Fruit fly (Drosophila melanogaster) whole organism, embryonic: ENCODE data around the gene CG32260.
A peak's percentile ranks its signal among the peaks of the same experiment; 100 is the strongest.

Source experiments
- BEAF-32 ChIP-seq: fragments of 200-800 bp; sonication (Bioruptor generic); optimal IDR thresholded peaks from 3 replicates; lab custom pipeline; 2017; ENCODE audit warnings: missing biosample characterization, missing genetic modification characterization, mild to moderate bottlenecking, moderate library complexity, missing genetic modification reagents
- CG1024 ChIP-seq: fragments of 200-800 bp; sonication (Bioruptor generic); IDR thresholded peaks from 2 replicates; pipeline ENCODE4 v1.3.6; 2022; ENCODE audit warnings: missing biosample characterization, missing genetic modification characterization
- CG11456 ChIP-seq: fragments of 200-800 bp; sonication (Bioruptor generic); IDR thresholded peaks from 3 replicates; pipeline ENCODE4 v1.3.6; 2022; ENCODE audit warnings: missing biosample characterization, missing genetic modification characterization
- CG12104 ChIP-seq: fragments of 200-800 bp; sonication (Bioruptor generic); optimal IDR thresholded peaks from 3 replicates; lab custom pipeline; 2016; ENCODE audit warnings: missing biosample characterization, missing genetic modification characterization
- CG14710 ChIP-seq: fragments of 200-800 bp; sonication (Bioruptor generic); optimal IDR thresholded peaks from 3 replicates; lab custom pipeline; 2019; ENCODE audit warnings: missing biosample characterization, mild to moderate bottlenecking, missing genetic modification characterization, moderate library complexity
- CG15011 ChIP-seq: fragments of 200-800 bp; sonication (Bioruptor generic); optimal IDR thresholded peaks from 3 replicates; lab custom pipeline; 2018; ENCODE audit warnings: missing biosample characterization, mild to moderate bottlenecking, missing genetic modification characterization
- CG16815 ChIP-seq: fragments of 200-800 bp; sonication (Bioruptor generic); optimal IDR thresholded peaks from 3 replicates; lab custom pipeline; 2017; ENCODE audit warnings: missing biosample characterization, mild to moderate bottlenecking, missing genetic modification characterization
- CG17912 ChIP-seq: fragments of 200-800 bp; sonication (Bioruptor generic); optimal IDR thresholded peaks from 2 replicates; lab custom pipeline; 2018; ENCODE audit warnings: missing biosample characterization, mild to moderate bottlenecking, missing genetic modification characterization
- CG2875 ChIP-seq: fragments of 200-800 bp; sonication (Bioruptor generic); optimal IDR thresholded peaks from 2 replicates; lab custom pipeline; 2017; ENCODE audit warnings: missing biosample characterization, mild to moderate bottlenecking, missing genetic modification characterization, missing genetic modification reagents
- CG31441 ChIP-seq: fragments of 200-800 bp; sonication (Bioruptor generic); IDR thresholded peaks from 2 replicates; pipeline ENCODE4 v1.3.6; 2022; ENCODE audit warnings: missing biosample characterization, missing genetic modification characterization
- CG32532 ChIP-seq: fragments of 200-800 bp; sonication (Bioruptor generic); IDR thresholded peaks from 2 replicates; pipeline ENCODE4 v1.3.6; 2022; ENCODE audit warnings: missing biosample characterization, missing genetic modification characterization
- CG32767 ChIP-seq: fragments of 200-800 bp; sonication (Bioruptor generic); IDR thresholded peaks from 2 replicates; pipeline ENCODE4 v1.3.6; 2022; ENCODE audit warnings: missing biosample characterization, missing genetic modification characterization
- CG8388 ChIP-seq: fragments of 200-800 bp; sonication (Bioruptor generic); optimal IDR thresholded peaks from 2 replicates; lab custom pipeline; 2019; ENCODE audit warnings: missing biosample characterization, mild to moderate bottlenecking, missing genetic modification characterization, moderate library complexity
- D ChIP-seq, 2 experiments: fragments of 200-800 bp in 1 of 2; fragments of >200 bp in 1 of 2; sonication (Bioruptor generic) in 1 of 2; optimal IDR thresholded peaks; 2 replicates in 1 of 2; 3 replicates in 1 of 2; lab custom pipeline; 2017; ENCODE audit warnings: mild to moderate bottlenecking in 1 of 2, missing biosample characterization in 1 of 2, missing genetic modification characterization in 1 of 2, missing genetic modification reagents in 1 of 2
- E2f1 ChIP-seq: fragments of 200-800 bp; sonication (Bioruptor generic); IDR thresholded peaks from 2 replicates; pipeline ENCODE4 v1.3.6; 2022; ENCODE audit warnings: missing biosample characterization, missing genetic modification characterization
- Ets65A ChIP-seq: fragments of 200-800 bp; sonication (Bioruptor generic); peaks from one replicate; lab custom pipeline; 2016; ENCODE audit warnings: missing biosample characterization, missing genetic modification characterization
- Gsc ChIP-seq: fragments of 200-800 bp; sonication (Bioruptor generic); IDR thresholded peaks from 2 replicates; pipeline ENCODE4 v1.3.6; 2022; ENCODE audit warnings: missing biosample characterization, missing genetic modification characterization
- HLHmδ ChIP-seq: fragments of 200-800 bp; sonication (Bioruptor generic); optimal IDR thresholded peaks from 2 replicates; lab custom pipeline; 2018; ENCODE audit warnings: missing biosample characterization, mild to moderate bottlenecking, missing genetic modification characterization, moderate library complexity
- Hr39 ChIP-seq: fragments of >200 bp; optimal IDR thresholded peaks from 2 replicates; lab custom pipeline; 2017
- Hr78 ChIP-seq, 2 experiments: fragments of 200-800 bp in 1 of 2; fragments of >200 bp in 1 of 2; sonication (Bioruptor generic) in 1 of 2; optimal IDR thresholded peaks; 2 replicates each; lab custom pipeline; 2017 to 2019; ENCODE audit warnings: missing biosample characterization in 2 of 2, missing genetic modification characterization in 2 of 2, mild to moderate bottlenecking in 1 of 2, moderate library complexity in 1 of 2
- Jarid2 ChIP-seq: fragments of 200-800 bp; sonication (Bioruptor generic); optimal IDR thresholded peaks from 3 replicates; lab custom pipeline; 2017; ENCODE audit warnings: mild to moderate bottlenecking, missing biosample characterization, missing genetic modification reagents, missing genetic modification characterization
- Med ChIP-seq: fragments of 200-800 bp; sonication (Bioruptor generic); peaks from one replicate; lab custom pipeline; 2016; ENCODE audit warnings: missing biosample characterization, missing genetic modification characterization, mild to moderate bottlenecking, inconsistent platforms, moderate library complexity
- Sox100B ChIP-seq: fragments of 200-800 bp; sonication (Bioruptor generic); optimal IDR thresholded peaks from 3 replicates; lab custom pipeline; 2018; ENCODE audit warnings: missing biosample characterization, mild to moderate bottlenecking, missing genetic modification characterization
- Sox102F ChIP-seq: fragments of 200-800 bp; sonication (Bioruptor generic); optimal IDR thresholded peaks from 2 replicates; lab custom pipeline; 2018; ENCODE audit warnings: missing biosample characterization, mild to moderate bottlenecking, missing genetic modification characterization, moderate library complexity
- Usf ChIP-seq: fragments of 200-800 bp; sonication (Bioruptor generic); optimal IDR thresholded peaks from 2 replicates; lab custom pipeline; 2017; ENCODE audit warnings: missing genotype, missing biosample characterization, missing genetic modification characterization
- ac ChIP-seq: fragments of 200-800 bp; sonication (Bioruptor generic); optimal IDR thresholded peaks from 3 replicates; lab custom pipeline; 2017; ENCODE audit warnings: missing biosample characterization, mild to moderate bottlenecking, missing genetic modification characterization
- amos ChIP-seq: fragments of 200-800 bp; sonication (Bioruptor generic); IDR thresholded peaks from 2 replicates; pipeline ENCODE4 v1.3.6; 2022; ENCODE audit warnings: missing biosample characterization, missing genetic modification characterization; ENCODE audit not compliant: partially characterized antibody
- cas ChIP-seq: fragments of 200-800 bp; sonication (Bioruptor generic); IDR thresholded peaks from 2 replicates; pipeline ENCODE4 v1.3.6; 2022; ENCODE audit warnings: missing biosample characterization, missing genetic modification characterization
- ci ChIP-seq: fragments of 200-800 bp; sonication (Bioruptor generic); IDR thresholded peaks from 3 replicates; pipeline ENCODE4 v1.3.6; 2022; ENCODE audit warnings: missing biosample characterization, missing genetic modification characterization
- dan ChIP-seq: fragments of 200-800 bp; sonication (Bioruptor generic); IDR thresholded peaks from 2 replicates; pipeline ENCODE4 v1.3.6; 2022; ENCODE audit warnings: missing biosample characterization, missing genetic modification characterization
- gem ChIP-seq: fragments of 200-800 bp; sonication (Bioruptor generic); optimal IDR thresholded peaks from 2 replicates; lab custom pipeline; 2019; ENCODE audit warnings: missing biosample characterization, mild to moderate bottlenecking, missing genetic modification characterization, moderate library complexity
- gro ChIP-seq: fragments of 200-800 bp; sonication (Bioruptor generic); optimal IDR thresholded peaks from 2 replicates; lab custom pipeline; 2016; ENCODE audit warnings: missing biosample characterization, missing genetic modification characterization
- hkb ChIP-seq, 2 experiments: fragments of 200-800 bp in 1 of 2; fragments of >200 bp in 1 of 2; sonication (Bioruptor generic) in 1 of 2; IDR thresholded peaks in 1 of 2; optimal IDR thresholded peaks in 1 of 2; 2 replicates each; pipeline versions ENCODE4 v1.3.6 to Lab custom; 2017 to 2022; ENCODE audit warnings: missing biosample characterization in 1 of 2, missing genetic modification characterization in 1 of 2
- ken ChIP-seq: fragments of 200-800 bp; sonication (Bioruptor generic); IDR thresholded peaks from 3 replicates; pipeline ENCODE4 v1.3.6; 2022; ENCODE audit warnings: missing biosample characterization, missing genetic modification characterization
- lilli ChIP-seq: fragments of 200-800 bp; sonication (Bioruptor generic); optimal IDR thresholded peaks from 3 replicates; lab custom pipeline; 2016; ENCODE audit warnings: missing biosample characterization, missing genetic modification characterization
- lola ChIP-seq, 3 experiments: fragments of >200 bp in 2 of 3; fragments of 200-800 bp in 1 of 3; sonication (Bioruptor generic) in 1 of 3; optimal IDR thresholded peaks; 2 replicates each; lab custom pipeline; 2017 to 2019; ENCODE audit warnings: missing biosample characterization in 3 of 3, missing genetic modification characterization in 3 of 3, mild to moderate bottlenecking in 1 of 3, moderate library complexity in 1 of 3
- otp ChIP-seq: fragments of 200-800 bp; sonication (Bioruptor generic); IDR thresholded peaks from 3 replicates; pipeline ENCODE4, ENCODE4 v1.3.6; 2022; ENCODE audit warnings: missing biosample characterization, missing genetic modification characterization
- pan ChIP-seq, 4 experiments: fragments of >200 bp in 3 of 4; fragments of 200-800 bp in 1 of 4; sonication (Bioruptor generic) in 1 of 4; optimal IDR thresholded peaks in 3 of 4; IDR thresholded peaks in 1 of 4; 2 replicates each; pipeline versions ENCODE4 v1.3.6 to Lab custom; 2017 to 2022; ENCODE audit warnings: missing biosample characterization in 2 of 4, missing genetic modification characterization in 2 of 4, mixed read lengths in 1 of 4
- schlank ChIP-seq: fragments of 200-800 bp; sonication (Bioruptor generic); optimal IDR thresholded peaks from 2 replicates; lab custom pipeline; 2018; ENCODE audit warnings: missing biosample characterization, mild to moderate bottlenecking, missing genetic modification characterization
- sima ChIP-seq: fragments of 200-800 bp; sonication (Bioruptor generic); optimal IDR thresholded peaks from 2 replicates; lab custom pipeline; 2016; ENCODE audit warnings: missing biosample characterization, missing genetic modification characterization
- tap ChIP-seq: fragments of 200-800 bp; optimal IDR thresholded peaks from 3 replicates; lab custom pipeline; 2019; ENCODE audit warnings: missing biosample characterization, mild to moderate bottlenecking, missing genetic modification characterization, moderate library complexity
- tna ChIP-seq: fragments of 200-800 bp; sonication (Bioruptor generic); IDR thresholded peaks from 2 replicates; pipeline ENCODE4 v1.3.6; 2022; ENCODE audit warnings: missing biosample characterization, missing genetic modification characterization; ENCODE audit not compliant: partially characterized antibody
- trh ChIP-seq: fragments of 200-800 bp; sonication (Bioruptor generic); optimal IDR thresholded peaks from 2 replicates; lab custom pipeline; 2016; ENCODE audit warnings: missing biosample characterization, missing genetic modification characterization
- tx ChIP-seq: fragments of 200-800 bp; sonication (Bioruptor generic); optimal IDR thresholded peaks from 2 replicates; lab custom pipeline; 2016; ENCODE audit warnings: missing biosample characterization, missing genetic modification characterization
- vfl ChIP-seq: fragments of 200-800 bp; sonication (Bioruptor generic); optimal IDR thresholded peaks from 2 replicates; lab custom pipeline; 2016; ENCODE audit warnings: missing biosample characterization, missing genetic modification characterization
- wdn ChIP-seq: fragments of 200-800 bp; sonication (Bioruptor generic); IDR thresholded peaks from 2 replicates; pipeline ENCODE4 v1.3.6; 2022; ENCODE audit warnings: missing biosample characterization, missing genetic modification characterization
- zen ChIP-seq: fragments of 200-800 bp; sonication (Bioruptor generic); optimal IDR thresholded peaks from 3 replicates; lab custom pipeline; 2018; ENCODE audit warnings: missing biosample characterization, mild to moderate bottlenecking, missing genetic modification characterization, moderate library complexity
- zen2 ChIP-seq: fragments of 200-800 bp; sonication (Bioruptor generic); IDR thresholded peaks from 3 replicates; pipeline ENCODE4 v1.3.6; 2022; ENCODE audit warnings: missing biosample characterization, missing genetic modification characterization; ENCODE audit not compliant: partially characterized antibody

CG32260 gene

dm6 chr3L:4102496-4103257, 39.5 kb upstream of the CG32260 start, which contains the start of gene CG14995 (continued):
- TF ChIP-seq vfl (GFP tag; lab: Kevin White, UChicago), result no peak
- TF ChIP-seq CG15011, result no peak
- no peak for TF ChIP-seq cas (GFP tag; lab: Robert Waterston, UW)
- TF ChIP-seq Usf, result no peak
- peak; percentile 78; the same call in 1 of the 2 replicates for TF ChIP-seq amos (GFP tag; lab: Robert Waterston, UW)
- no peak for TF ChIP-seq CG31441 (GFP tag; lab: Robert Waterston, UW)
- no peak for TF ChIP-seq CG12104 (GFP tag; lab: Kevin White, UChicago)
- TF ChIP-seq CG14710 (tag; lab: Kevin White, UChicago), result peak; percentile 99
- TF ChIP-seq wdn (GFP tag; lab: Robert Waterston, UW), result no peak
- TF ChIP-seq zen2 (GFP tag; lab: Robert Waterston, UW), result no peak; the same call in 1 of the 3 replicates
- TF ChIP-seq zen (tag; lab: Kevin White, UChicago), result peak; percentile 1
- no peak for TF ChIP-seq ken
- TF ChIP-seq lilli (GFP tag; lab: Kevin White, UChicago), result no peak
- TF ChIP-seq Jarid2 (GFP tag; lab: Kevin White, UChicago), result peak; percentile 77
- no peak for TF ChIP-seq otp (GFP tag; lab: Robert Waterston, UW)
- TF ChIP-seq sima (GFP tag; lab: Kevin White, UChicago), result no peak
- no peak for TF ChIP-seq gem (tag; lab: Kevin White, UChicago)
- no peak for TF ChIP-seq D (optimal IDR thresholded peaks at IDR 0.05; lab: Kevin White, UChicago)
- TF ChIP-seq D (GFP tag; optimal IDR thresholded peaks at IDR 0.05; lab: Kevin White, UChicago), result no peak
- TF ChIP-seq CG1024 (GFP tag; lab: Robert Waterston, UW), result no peak
- TF ChIP-seq lola (GFP tag; optimal IDR thresholded peaks at IDR 0.05; lab: Kevin White, UChicago), result no peak
- TF ChIP-seq CG32532 (GFP tag; lab: Robert Waterston, UW), result no peak; the same call in 1 of the 2 replicates
- TF ChIP-seq hkb (optimal IDR thresholded peaks at IDR 0.05; lab: Kevin White, UChicago), result no peak
- TF ChIP-seq hkb (GFP tag; IDR thresholded peaks at IDR 0.05; lab: Robert Waterston, UW), result peak; percentile 43
- no peak for TF ChIP-seq Ets65A (GFP tag; lab: Kevin White, UChicago)
- TF ChIP-seq ac (GFP tag; lab: Kevin White, UChicago), result no peak
- peak; percentile 75 for TF ChIP-seq BEAF-32 (GFP tag; lab: Kevin White, UChicago)
- TF ChIP-seq CG8388, result no peak
- no peak for TF ChIP-seq CG16815 (GFP tag; lab: Kevin White, UChicago)
- TF ChIP-seq Sox102F (GFP tag; lab: Kevin White, UChicago), result no peak
- TF ChIP-seq Hr78 (GFP tag; optimal IDR thresholded peaks at IDR 0.05; lab: Kevin White, UChicago), result no peak
- peak; percentile 18; the same call in 1 of the 2 replicates for TF ChIP-seq CG32767 (GFP tag; lab: Robert Waterston, UW)
- no peak for TF ChIP-seq trh (GFP tag; lab: Kevin White, UChicago)
- TF ChIP-seq tx, result no peak
- TF ChIP-seq Med (GFP tag; lab: Kevin White, UChicago), result peak; percentile 69
- TF ChIP-seq E2f1 (GFP tag; lab: Robert Waterston, UW), result no peak
- peak; percentile 72; the same call in 2 of the 3 replicates for TF ChIP-seq ci (GFP tag; lab: Robert Waterston, UW)
- TF ChIP-seq CG11456, result no peak
- TF ChIP-seq gro, result peak; percentile 24
- no peak for TF ChIP-seq Gsc (GFP tag; lab: Robert Waterston, UW)
- no peak for TF ChIP-seq pan (optimal IDR thresholded peaks at IDR 0.05; lab: Kevin White, UChicago)
- no peak for TF ChIP-seq pan (GFP tag; optimal IDR thresholded peaks at IDR 0.05 in 1 of 2, IDR thresholded peaks at IDR 0.05 in 1 of 2)
- TF ChIP-seq Sox100B (GFP tag; lab: Kevin White, UChicago), result no peak
- TF ChIP-seq tap (tag; lab: Kevin White, UChicago), result peak; percentile 35
- peak; percentile 42; the same call in 1 of the 2 replicates for TF ChIP-seq tna (GFP tag; lab: Robert Waterston, UW)
- no peak for TF ChIP-seq CG17912 (GFP tag; lab: Kevin White, UChicago)
- TF ChIP-seq HLHmδ (GFP tag; lab: Kevin White, UChicago), result no peak
- TF ChIP-seq CG2875, result no peak
- no peak for TF ChIP-seq Hr39 (lab: Kevin White, UChicago)
- no peak for TF ChIP-seq schlank (tag; lab: Kevin White, UChicago)
- no peak for TF ChIP-seq dan (GFP tag; lab: Robert Waterston, UW)
